Worm (Caenorhabditis elegans): ENCODE measurements around the gene srd-45.

- TF ChIP-seq him-1 (tag; optimal IDR thresholded peaks at IDR 0.05) (no peak), W03F9.2 (tag; optimal IDR thresholded peaks at IDR 0.05) (no peak), dao-5 (tag; optimal IDR thresholded peaks at IDR 0.05) (no peak)
Measured at ce11 chrX:12317560-12317959, 11.2 kb upstream of the srd-45 start.

Measured in whole organism, L4/young adult.